Worm (Caenorhabditis elegans): ENCODE results near the gene col-123.

ce11 chrIV:9784689-9785088 is 37.0 kb upstream of the col-123 start, which contains the start of gene sre-4:
- no peak for TF ChIP-seq nhr-12 (tag; optimal IDR thresholded peaks at IDR 0.05)
- no peak for TF ChIP-seq elt-2 (tag; optimal IDR thresholded peaks at IDR 0.05)
- TF ChIP-seq nfya-1 (tag; optimal IDR thresholded peaks at IDR 0.05; ENCODE audit: insufficient read depth), result no peak
- TF ChIP-seq zag-1 (tag; optimal IDR thresholded peaks at IDR 0.05), result no peak

Data from whole organism, L3 larva.